Worm (Caenorhabditis elegans) whole organism, L4 larva: ENCODE results near the gene C07E3.10.

Source experiments
- F26F4.8 ChIP-seq: fragments of 200-800 bp; sonication (Bioruptor generic); conservative IDR thresholded peaks from 2 replicates; pipeline ENCODE4 v1.3.6; 2022; ENCODE audit warnings: missing genetic modification characterization, missing compliant biosample characterization
- F37D6.2 ChIP-seq: sonication (generic microtip); optimal IDR thresholded peaks from 2 replicates; lab custom pipeline; 2016; ENCODE audit warnings: mild to moderate bottlenecking, missing genetic modification characterization, missing compliant biosample characterization
- F49E8.2 ChIP-seq: sonication (generic microtip); optimal IDR thresholded peaks from 2 replicates; lab custom pipeline; 2016; ENCODE audit warnings: missing compliant biosample characterization, mild to moderate bottlenecking, missing genetic modification characterization, borderline replicate concordance
- T20F7.1 ChIP-seq: fragments of 200-800 bp; sonication (Bioruptor generic); optimal IDR thresholded peaks from 2 replicates; lab custom pipeline; 2018; ENCODE audit warnings: mild to moderate bottlenecking, missing genetic modification characterization, missing compliant biosample characterization
- aha-1 ChIP-seq: fragments of 150-350 bp; peaks from one replicate; lab custom pipeline; 2014; ENCODE audit warnings: missing biosample characterization, missing genetic modification characterization
- ama-1 ChIP-seq: fragments of 150-350 bp; optimal IDR thresholded peaks from 2 replicates; lab custom pipeline; 2014; ENCODE audit warnings: inconsistent platforms, mixed read lengths
- ceh-20 ChIP-seq: fragments of 200-800 bp; sonication (Bioruptor generic); IDR thresholded peaks from 2 replicates; pipeline ENCODE4 v1.3.6; 2022; ENCODE audit warnings: missing genetic modification reagents, missing genetic modification characterization, missing compliant biosample characterization
- ceh-28 ChIP-seq: fragments of 150-350 bp; optimal IDR thresholded peaks from 2 replicates; lab custom pipeline; 2014; ENCODE audit warnings: missing biosample characterization, missing genetic modification reagents, missing genetic modification characterization
- ceh-44 ChIP-seq: fragments of 200-800 bp; sonication (Bioruptor generic); IDR thresholded peaks from 2 replicates; pipeline ENCODE4 v1.3.6; 2022; ENCODE audit warnings: missing genetic modification reagents, missing genetic modification characterization, missing compliant biosample characterization
- cey-2 ChIP-seq: sonication (generic microtip); optimal IDR thresholded peaks from 3 replicates; lab custom pipeline; 2017; ENCODE audit warnings: missing genetic modification characterization, mild to moderate bottlenecking, missing compliant biosample characterization, antibody characterized with exemption, borderline replicate concordance; ENCODE audit not compliant: insufficient read depth
- dmd-6 ChIP-seq: fragments of 200-800 bp; sonication (Bioruptor generic); IDR thresholded peaks from 2 replicates; pipeline ENCODE4 v1.3.6; 2022; ENCODE audit warnings: missing genetic modification reagents, missing genetic modification characterization, missing compliant biosample characterization
- egl-43 ChIP-seq: fragments of 200-800 bp; sonication (Bioruptor generic); IDR thresholded peaks from 2 replicates; pipeline ENCODE4 v1.3.6; 2022; ENCODE audit warnings: missing genetic modification reagents, missing genetic modification characterization, missing compliant biosample characterization
- fkh-10 ChIP-seq: fragments of 150-350 bp; optimal IDR thresholded peaks from 2 replicates; lab custom pipeline; 2014; ENCODE audit warnings: missing biosample characterization, missing genetic modification reagents, missing genetic modification characterization
- gei-8 ChIP-seq: fragments of 200-800 bp; sonication (Bioruptor generic); optimal IDR thresholded peaks from 2 replicates; lab custom pipeline; 2018; ENCODE audit warnings: mild to moderate bottlenecking, missing genetic modification characterization, missing compliant biosample characterization
- hif-1 ChIP-seq, 2 experiments: sonication (generic microtip); optimal IDR thresholded peaks; 2 replicates each; lab custom pipeline; 2016 to 2017; ENCODE audit warnings: missing compliant biosample characterization in 2 of 2, missing genetic modification characterization in 2 of 2, missing genetic modification reagents in 2 of 2, missing genotype in 2 of 2, mild to moderate bottlenecking in 1 of 2
- hlh-30 ChIP-seq: sonication (generic microtip); optimal IDR thresholded peaks from 2 replicates; lab custom pipeline; 2017; ENCODE audit warnings: antibody characterized with exemption, mild to moderate bottlenecking, missing genetic modification characterization, missing compliant biosample characterization; ENCODE audit not compliant: insufficient read depth
- hmg-1.1 ChIP-seq: fragments of 200-800 bp; sonication (Bioruptor generic); IDR thresholded peaks from 2 replicates; pipeline ENCODE4 v1.3.6; 2022; ENCODE audit warnings: missing genetic modification reagents, missing genetic modification characterization, missing compliant biosample characterization
- lin-1 ChIP-seq: fragments of 200-800 bp; sonication (Bioruptor generic); IDR thresholded peaks from 2 replicates; pipeline ENCODE4 v1.3.6; 2022; ENCODE audit warnings: missing genetic modification reagents, missing genetic modification characterization, missing compliant biosample characterization
- lin-38 ChIP-seq: fragments of 200-800 bp; sonication (Bioruptor generic); IDR thresholded peaks from 2 replicates; pipeline ENCODE4 v1.3.6; 2022; ENCODE audit warnings: missing genetic modification reagents, missing genetic modification characterization, missing compliant biosample characterization
- lir-3 ChIP-seq: sonication (generic microtip); optimal IDR thresholded peaks from 2 replicates; lab custom pipeline; 2016; ENCODE audit warnings: mild to moderate bottlenecking, missing genetic modification characterization, missing compliant biosample characterization
- lsy-2 ChIP-seq, 2 experiments: fragments of 150-350 bp in 1 of 2; sonication (generic microtip) in 1 of 2; optimal IDR thresholded peaks; 2 replicates each; lab custom pipeline; 2014 to 2017; ENCODE audit warnings: missing biosample characterization in 2 of 2, missing genetic modification characterization in 2 of 2
- madf-5 ChIP-seq, 2 experiments: fragments of 200-800 bp; sonication (Bioruptor generic); IDR thresholded peaks; 2 replicates each; pipeline ENCODE4 v1.3.6; 2022; ENCODE audit warnings: missing compliant biosample characterization in 2 of 2, missing genetic modification characterization in 2 of 2
- mdl-1 ChIP-seq, 2 experiments: fragments of 150-350 bp in 1 of 2; sonication (generic microtip) in 1 of 2; optimal IDR thresholded peaks; 2 replicates each; lab custom pipeline; 2014 to 2017; ENCODE audit warnings: missing biosample characterization in 2 of 2, missing genetic modification characterization in 2 of 2
- mep-1 ChIP-seq: fragments of 150-350 bp; sonication (generic microtip); optimal IDR thresholded peaks from 3 replicates; lab custom pipeline; 2014; ENCODE audit warnings: missing biosample characterization, missing genetic modification characterization
- mxl-2 ChIP-seq: fragments of 200-800 bp; sonication (Bioruptor generic); conservative IDR thresholded peaks from 2 replicates; pipeline ENCODE4 v1.3.6; 2022; ENCODE audit warnings: missing genetic modification reagents, missing genetic modification characterization, missing compliant biosample characterization
- mxl-3 ChIP-seq: fragments of 200-800 bp; sonication (Bioruptor generic); optimal IDR thresholded peaks from 2 replicates; lab custom pipeline; 2018; ENCODE audit warnings: mild to moderate bottlenecking, missing genetic modification characterization, missing compliant biosample characterization
- nhr-237 ChIP-seq: sonication (generic microtip); optimal IDR thresholded peaks from 2 replicates; lab custom pipeline; 2017; ENCODE audit warnings: missing biosample characterization, missing genetic modification characterization
- nhr-25 ChIP-seq: sonication (generic microtip); optimal IDR thresholded peaks from 2 replicates; lab custom pipeline; 2017; ENCODE audit warnings: missing genetic modification characterization, mild to moderate bottlenecking, missing compliant biosample characterization, antibody characterized with exemption, moderate library complexity, borderline replicate concordance; ENCODE audit not compliant: insufficient read depth
- nhr-28 ChIP-seq: fragments of 150-350 bp; optimal IDR thresholded peaks from 2 replicates; lab custom pipeline; 2014; ENCODE audit warnings: missing biosample characterization, missing genetic modification characterization
- nhr-6 ChIP-seq: fragments of 150-350 bp; optimal IDR thresholded peaks from 2 replicates; lab custom pipeline; 2014; ENCODE audit warnings: missing biosample characterization, missing genetic modification characterization
- nhr-76 ChIP-seq: fragments of 150-350 bp; optimal IDR thresholded peaks from 2 replicates; lab custom pipeline; 2014; ENCODE audit warnings: missing biosample characterization, missing genetic modification characterization
- pha-4 ChIP-seq, 2 experiments: fragments of 150-350 bp in 1 of 2; fragments of 200-800 bp in 1 of 2; sonication (Bioruptor generic) in 1 of 2; IDR thresholded peaks in 1 of 2; optimal IDR thresholded peaks in 1 of 2; 2 replicates each; pipeline versions ENCODE4 v1.3.6 to Lab custom; 2014 to 2022; ENCODE audit warnings: missing genetic modification characterization in 2 of 2, missing genetic modification reagents in 2 of 2, missing biosample characterization in 1 of 2, missing compliant biosample characterization in 1 of 2
- sdz-12 ChIP-seq: fragments of 200-800 bp; sonication (Bioruptor generic); optimal IDR thresholded peaks from 2 replicates; lab custom pipeline; 2018; ENCODE audit warnings: mild to moderate bottlenecking, missing genetic modification characterization, missing compliant biosample characterization
- set-16 ChIP-seq: fragments of 200-800 bp; sonication (Bioruptor generic); IDR thresholded peaks from 2 replicates; pipeline ENCODE4 v1.3.6; 2022; ENCODE audit warnings: missing genetic modification reagents, missing genetic modification characterization, missing compliant biosample characterization
- skn-1 ChIP-seq: fragments of 150-350 bp; optimal IDR thresholded peaks from 2 replicates; lab custom pipeline; 2014; ENCODE audit warnings: missing biosample characterization, missing genetic modification characterization
- spr-1 ChIP-seq: sonication (generic microtip); optimal IDR thresholded peaks from 2 replicates; lab custom pipeline; 2016; ENCODE audit warnings: mild to moderate bottlenecking, missing genetic modification characterization, missing compliant biosample characterization
- spr-3 ChIP-seq: fragments of 200-800 bp; sonication (Bioruptor generic); optimal IDR thresholded peaks from 2 replicates; lab custom pipeline; 2018; ENCODE audit warnings: mild to moderate bottlenecking, missing genetic modification characterization, missing compliant biosample characterization
- tag-97 ChIP-seq: fragments of 200-800 bp; sonication (Bioruptor generic); IDR thresholded peaks from 2 replicates; pipeline ENCODE4 v1.3.6; 2022; ENCODE audit warnings: missing genetic modification characterization, missing compliant biosample characterization
- tra-1 ChIP-seq: fragments of 200-800 bp; sonication (Bioruptor generic); IDR thresholded peaks from 2 replicates; pipeline ENCODE4 v1.3.6; 2022; ENCODE audit warnings: missing genetic modification reagents, missing genetic modification characterization, missing compliant biosample characterization
- unc-130 ChIP-seq: sonication (generic microtip); optimal IDR thresholded peaks from 2 replicates; lab custom pipeline; 2016; ENCODE audit warnings: missing genetic modification reagents, missing genetic modification characterization, missing compliant biosample characterization
- unc-39 ChIP-seq: sonication (generic microtip); optimal IDR thresholded peaks from 2 replicates; lab custom pipeline; 2017; ENCODE audit warnings: missing biosample characterization, missing genetic modification characterization
- unc-62 ChIP-seq, 3 experiments: fragments of 150-350 bp in 1 of 3; sonication (generic microtip); optimal IDR thresholded peaks in 2 of 3; peaks in 1 of 3; 1 replicate in 1 of 3; 2 replicates in 2 of 3; lab custom pipeline; 2014 to 2017; ENCODE audit warnings: missing biosample characterization in 3 of 3, missing genetic modification characterization in 3 of 3, missing genetic modification reagents in 3 of 3, missing genotype in 1 of 3
- vab-7 ChIP-seq: fragments of 200-800 bp; sonication (Bioruptor generic); IDR thresholded peaks from 2 replicates; pipeline ENCODE4 v1.3.6; 2022; ENCODE audit warnings: missing genetic modification reagents, missing genetic modification characterization, missing compliant biosample characterization
- zfp-2 ChIP-seq: sonication (generic microtip); optimal IDR thresholded peaks from 2 replicates; lab custom pipeline; 2016; ENCODE audit warnings: mild to moderate bottlenecking, missing genetic modification characterization, missing compliant biosample characterization
- zip-11 ChIP-seq: fragments of 200-800 bp; sonication (Bioruptor generic); IDR thresholded peaks from 2 replicates; pipeline ENCODE4 v1.3.6; 2022; ENCODE audit warnings: missing genetic modification characterization, missing compliant biosample characterization
- zip-2 ChIP-seq: fragments of 150-350 bp; optimal IDR thresholded peaks from 2 replicates; lab custom pipeline; 2014; ENCODE audit warnings: missing biosample characterization, missing genetic modification characterization
- ztf-7 ChIP-seq: fragments of 150-350 bp; optimal IDR thresholded peaks from 2 replicates; lab custom pipeline; 2014; ENCODE audit warnings: missing biosample characterization, missing genetic modification characterization

Gene C07E3.10

DNA sequence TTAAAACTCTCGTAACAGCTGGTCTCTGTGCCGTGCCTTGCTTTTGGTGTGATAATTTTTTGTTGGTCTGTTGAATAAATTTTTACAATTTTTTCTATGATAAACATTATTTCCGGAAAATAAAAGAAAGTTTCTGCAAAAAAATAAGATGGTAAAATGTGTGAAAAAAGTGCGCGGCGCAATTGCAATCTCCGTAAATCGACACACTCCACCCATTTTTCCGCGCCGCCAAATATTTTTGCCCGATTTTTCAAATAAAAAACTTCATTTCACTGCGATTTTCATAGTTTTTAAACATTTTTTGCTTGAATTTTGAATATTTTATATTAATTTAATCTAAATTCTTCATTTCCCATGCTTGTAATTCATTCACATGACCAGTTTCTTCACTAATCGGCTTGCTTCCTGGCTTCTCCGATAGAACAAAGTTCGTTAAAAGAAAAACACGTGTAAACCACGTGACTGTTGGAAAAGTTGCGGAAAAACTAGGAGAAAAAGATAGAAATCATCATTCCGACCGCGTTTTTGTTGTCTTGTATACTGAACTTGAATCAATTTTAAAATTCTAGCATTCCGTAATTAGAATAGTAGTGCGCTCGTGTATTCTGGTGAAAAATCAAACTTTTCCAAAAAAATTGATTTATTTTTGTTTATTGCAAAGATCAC, 42.0 kb downstream of the C07E3.10 start (continued):
- TF ChIP-seq zip-2 (tag; lab: Kevin White, UChicago) (peak; percentile 21), F37D6.2 (peak; percentile 14), pha-4 (GFP tag; IDR thresholded peaks at IDR 0.05; lab: Robert Waterston, UW) (peak; percentile 40; the same call in 1 of the 2 replicates), pha-4 (tag; optimal IDR thresholded peaks at IDR 0.05; lab: Kevin White, UChicago) (no peak), lsy-2 (tag; optimal IDR thresholded peaks at IDR 0.05; lab: Kevin White, UChicago) (peak; percentile 34 to 86), ama-1 (lab: Kevin White, UChicago) (peak; percentile 70), mxl-2 (GFP tag; lab: Robert Waterston, UW) (peak; percentile 92), hif-1 (tag; optimal IDR thresholded peaks at IDR 0.05; lab: Kevin White, UChicago) (peak in 1 of 2 experiments; percentile 65), unc-130 (GFP tag; lab: Kevin White, UChicago) (peak; percentile 31), egl-43 (GFP tag; lab: Robert Waterston, UW) (0 out of 2 replicates have a peak, but pooled peaks have one; percentile 25), lir-3 (no peak), fkh-10 (peak; percentile 6), nhr-28 (peak; percentile 57), aha-1 (tag; lab: Kevin White, UChicago) (peak; percentile 76), T20F7.1 (GFP tag; lab: Kevin White, UChicago) (peak; percentile 57), spr-1 (tag; lab: Kevin White, UChicago) (peak; percentile 25), vab-7 (GFP tag; lab: Robert Waterston, UW) (peak; percentile 44; the same call in 1 of the 2 replicates), mep-1 (tag; lab: Kevin White, UChicago) (peak; percentile 93), dmd-6 (GFP tag; lab: Robert Waterston, UW) (0 out of 2 replicates have a peak, but pooled peaks have one; percentile 24), ceh-28 (no peak), mdl-1 (tag; optimal IDR thresholded peaks at IDR 0.05; lab: Kevin White, UChicago) (peak in 1 of 2 experiments; percentile 48), hlh-30 (peak; percentile 67)
- TF ChIP-seq, all 104 proteins: peak for 38

DNA sequence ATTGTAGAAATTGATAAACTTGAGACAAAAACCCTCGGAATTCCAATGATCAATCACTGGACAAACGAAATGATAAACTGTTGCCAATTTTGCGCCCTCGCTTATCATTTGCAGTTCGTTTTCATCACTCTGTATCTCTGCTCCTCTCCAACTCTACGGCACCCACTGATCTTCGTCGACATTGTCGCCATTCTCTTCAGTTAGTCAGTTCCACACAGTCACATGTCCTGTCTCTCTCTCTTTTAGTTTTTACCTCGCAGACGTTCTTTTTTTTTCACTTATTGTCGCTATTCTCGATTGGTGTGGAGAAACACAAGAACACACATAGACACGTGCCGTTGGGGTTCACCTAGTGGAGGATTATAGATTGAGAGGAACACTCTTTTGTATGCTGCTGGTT, 42.9 kb downstream of the C07E3.10 start:
- TF ChIP-seq zip-11 (GFP tag; lab: Robert Waterston, UW): no peak
- no peak for TF ChIP-seq nhr-76 (tag; lab: Kevin White, UChicago)
- TF ChIP-seq ceh-20 (GFP tag; lab: Robert Waterston, UW): peak; percentile 78
- TF ChIP-seq aha-1 (tag; lab: Kevin White, UChicago): peak; percentile 97
- no peak for TF ChIP-seq madf-5 (GFP tag; IDR thresholded peaks at IDR 0.05; lab: Robert Waterston, UW)
- TF ChIP-seq spr-3: peak; percentile 5
- TF ChIP-seq vab-7 (GFP tag; lab: Robert Waterston, UW): no peak
- TF ChIP-seq lin-1 (GFP tag; lab: Robert Waterston, UW): 0 out of 2 replicates have a peak, but pooled peaks have one; percentile 19
- no peak for TF ChIP-seq F49E8.2 (tag; lab: Kevin White, UChicago)
- no peak for TF ChIP-seq ztf-7 (tag; lab: Kevin White, UChicago)
- peak; percentile 54 for TF ChIP-seq gei-8 (GFP tag; lab: Kevin White, UChicago)
- TF ChIP-seq cey-2 (tag; lab: Kevin White, UChicago): peak; percentile 85
- TF ChIP-seq mxl-3 (GFP tag; lab: Kevin White, UChicago): peak; percentile 93
- TF ChIP-seq set-16 (GFP tag; lab: Robert Waterston, UW): no peak
- TF ChIP-seq hmg-1.1 (GFP tag; lab: Robert Waterston, UW): peak; percentile 51
- peak; percentile 78 for TF ChIP-seq nhr-25 (tag; lab: Kevin White, UChicago)
- no peak for TF ChIP-seq skn-1 (tag; lab: Kevin White, UChicago)
- TF ChIP-seq tag-97 (GFP tag; lab: Robert Waterston, UW): no peak
- peak in 1 of 2 experiments; percentile 96 for TF ChIP-seq unc-62 (GFP tag; optimal IDR thresholded peaks at IDR 0.05 in 1 of 2; lab: Kevin White, UChicago)
- no peak for TF ChIP-seq unc-62 (tag; optimal IDR thresholded peaks at IDR 0.05; lab: Kevin White, UChicago)
- peak; percentile 74 for TF ChIP-seq tra-1 (GFP tag; lab: Robert Waterston, UW)
- TF ChIP-seq nhr-237 (tag; lab: Kevin White, UChicago): no peak
- no peak for TF ChIP-seq sdz-12 (GFP tag; lab: Kevin White, UChicago)
- no peak for TF ChIP-seq ceh-44 (GFP tag; lab: Robert Waterston, UW)
- TF ChIP-seq spr-1 (tag; lab: Kevin White, UChicago): peak; percentile 60
- no peak for TF ChIP-seq nhr-6 (tag; lab: Kevin White, UChicago)
- no peak for TF ChIP-seq unc-39 (tag; lab: Kevin White, UChicago)
- peak; percentile 25 for TF ChIP-seq lin-38 (GFP tag; lab: Robert Waterston, UW)
- TF ChIP-seq zfp-2 (tag; lab: Kevin White, UChicago): no peak
- no peak for TF ChIP-seq F26F4.8
- no peak for TF ChIP-seq zip-2 (tag; lab: Kevin White, UChicago)
